Worm (Caenorhabditis elegans): ENCODE data around the gene ddx-15.
A peak's percentile ranks its signal among the peaks of the same experiment; 100 is the strongest.

ddx-15 gene

DNA sequence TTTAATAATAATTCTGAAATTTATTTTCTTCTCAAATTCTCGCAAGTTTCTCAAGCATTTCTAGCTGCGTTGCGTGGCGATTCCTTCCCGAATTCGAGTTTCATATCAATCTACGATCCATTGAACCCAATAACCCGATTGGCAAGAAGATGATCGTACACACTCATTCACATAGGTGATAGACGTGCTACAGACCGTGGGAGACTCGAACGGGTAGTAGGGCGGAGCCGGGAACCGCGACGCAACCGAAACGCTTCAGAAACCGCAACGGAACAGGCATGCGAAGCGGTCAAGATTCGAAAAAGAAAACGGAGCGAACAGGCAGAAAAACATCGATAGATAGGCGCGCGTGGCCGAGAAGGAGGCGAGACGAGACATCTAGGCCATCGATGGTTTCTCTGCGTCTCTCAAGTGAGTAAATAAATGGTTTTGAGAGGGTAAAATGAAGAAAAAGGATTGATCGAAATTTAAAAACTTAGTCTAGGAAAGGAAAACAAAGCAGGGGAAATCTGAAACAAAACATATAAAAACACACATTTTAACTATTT is 12.0 kb upstream of the ddx-15 start, which contains the start of gene madf-11 (continued):
- TF ChIP-seq akir-1 (GFP tag; optimal IDR thresholded peaks at IDR 0.05) (no peak), unc-62 (GFP tag; optimal IDR thresholded peaks at IDR 0.05) (no peak)

- TF ChIP-seq ztf-22 (GFP tag; optimal IDR thresholded peaks at IDR 0.05): peak; percentile 71
- peak; percentile 54 for TF ChIP-seq B0019.2 (GFP tag; conservative IDR thresholded peaks at IDR 0.05)
- peak; percentile 74 for TF ChIP-seq lir-1 (GFP tag; conservative IDR thresholded peaks at IDR 0.05)
- peak; percentile 88 for TF ChIP-seq repo-1 (tag; optimal IDR thresholded peaks at IDR 0.05)
- peak; percentile 56 for TF ChIP-seq K12H6.12 (tag; optimal IDR thresholded peaks at IDR 0.05)
- TF ChIP-seq nhr-179 (tag; optimal IDR thresholded peaks at IDR 0.05): peak; percentile 60
- TF ChIP-seq F49E8.2 (tag; optimal IDR thresholded peaks at IDR 0.05; ENCODE audit: insufficient read depth): peak; percentile 91
- TF ChIP-seq him-1 (tag; optimal IDR thresholded peaks at IDR 0.05): peak; percentile 52
- peak; percentile 87; the same call in 1 of the 2 replicates for TF ChIP-seq ceh-40 (GFP tag; IDR thresholded peaks at IDR 0.05)
- no peak for TF ChIP-seq ccch-3 (GFP tag; optimal IDR thresholded peaks at IDR 0.05)
- peak; percentile 71; the same call in 1 of the 2 replicates for TF ChIP-seq Y95B8A.8 (GFP tag; IDR thresholded peaks at IDR 0.05)
- peak; percentile 91 for TF ChIP-seq F23B12.7 (tag; optimal IDR thresholded peaks at IDR 0.05; ENCODE audit: insufficient read depth)
- TF ChIP-seq F37B4.10 (GFP tag; IDR thresholded peaks at IDR 0.05): 0 out of 2 replicates have a peak, but pooled peaks have one; percentile 71
- TF ChIP-seq ztf-3 (GFP tag; optimal IDR thresholded peaks at IDR 0.05): peak; percentile 74
- peak; percentile 87 for TF ChIP-seq zim-3 (tag; optimal IDR thresholded peaks at IDR 0.05)
- TF ChIP-seq B0336.3 (GFP tag; IDR thresholded peaks at IDR 0.05): peak; percentile 73; the same call in 1 of the 2 replicates
- TF ChIP-seq hlh-12 (tag; optimal IDR thresholded peaks at IDR 0.05): no peak
- TF ChIP-seq cebp-1 (GFP tag; IDR thresholded peaks at IDR 0.05): 0 out of 2 replicates have a peak, but pooled peaks have one; percentile 48
- TF ChIP-seq cebp-1 (tag; optimal IDR thresholded peaks at IDR 0.05): peak; percentile 76
- peak; percentile 36 for TF ChIP-seq B0035.1 (tag; optimal IDR thresholded peaks at IDR 0.05)
- TF ChIP-seq chd-7 (tag; optimal IDR thresholded peaks at IDR 0.05): peak; percentile 95
- no peak for TF ChIP-seq let-526 (GFP tag; IDR thresholded peaks at IDR 0.05)
- TF ChIP-seq somi-1 (GFP tag; optimal IDR thresholded peaks at IDR 0.05): peak; percentile 76
- 0 out of 2 replicates have a peak, but pooled peaks have one; percentile 49 for TF ChIP-seq K11D2.4 (GFP tag; IDR thresholded peaks at IDR 0.05)
- TF ChIP-seq snpc-3.4 (tag; optimal IDR thresholded peaks at IDR 0.05): peak; percentile 72
- peak; percentile 51; the same call in 1 of the 2 replicates for TF ChIP-seq zfh-2 (GFP tag; conservative IDR thresholded peaks at IDR 0.05)
- TF ChIP-seq hmg-20 (GFP tag; IDR thresholded peaks at IDR 0.05): peak; percentile 77; the same call in 1 of the 2 replicates
- TF ChIP-seq ztf-26 (tag; optimal IDR thresholded peaks at IDR 0.05): peak; percentile 77
- peak; percentile 81 for TF ChIP-seq rcor-1 (GFP tag; IDR thresholded peaks at IDR 0.05)
- TF ChIP-seq ceh-91 (GFP tag; IDR thresholded peaks at IDR 0.05): peak; percentile 47
- TF ChIP-seq dox-1 (GFP tag; IDR thresholded peaks at IDR 0.05): peak; percentile 84
- peak; percentile 57 for TF ChIP-seq F57C9.4 (tag; optimal IDR thresholded peaks at IDR 0.05)
- TF ChIP-seq ZK185.1 (tag; optimal IDR thresholded peaks at IDR 0.05; ENCODE audit: poor library complexity, severe bottlenecking): peak; percentile 86
- TF ChIP-seq aptf-3 (GFP tag; IDR thresholded peaks at IDR 0.05): peak; percentile 64; the same call in 1 of the 2 replicates
- TF ChIP-seq mes-4 (tag; optimal IDR thresholded peaks at IDR 0.05): peak; percentile 87
- TF ChIP-seq F52B5.7 (tag; optimal IDR thresholded peaks at IDR 0.05): peak; percentile 94
- peak; percentile 74 for TF ChIP-seq tlf-1 (GFP tag; optimal IDR thresholded peaks at IDR 0.05)
- TF ChIP-seq nhr-27 (tag; optimal IDR thresholded peaks at IDR 0.05): peak; percentile 41
- no peak for TF ChIP-seq dpl-1 (GFP tag; optimal IDR thresholded peaks at IDR 0.05)
- peak; percentile 65 for TF ChIP-seq ceh-79 (tag; optimal IDR thresholded peaks at IDR 0.05)
- TF ChIP-seq unc-62 (GFP tag; optimal IDR thresholded peaks at IDR 0.05): no peak
- TF ChIP-seq Y79H2A.3 (GFP tag; conservative IDR thresholded peaks at IDR 0.05): no peak
- 0 out of 2 replicates have a peak, but pooled peaks have one; percentile 72 for TF ChIP-seq attf-6 (GFP tag; IDR thresholded peaks at IDR 0.05)
- peak; percentile 92 for TF ChIP-seq Y56A3A.18 (GFP tag; IDR thresholded peaks at IDR 0.05)
- TF ChIP-seq C17E4.6 (GFP tag; IDR thresholded peaks at IDR 0.05): peak; percentile 73; the same call in 1 of the 2 replicates
These were observed 10.5 kb upstream of the ddx-15 start for ce11 chrIII:5601999-5602398.

Measured in whole organism, young adult.